Worm (Caenorhabditis elegans): Measurements from ENCODE around the gene Y42H9AR.5.

DNA sequence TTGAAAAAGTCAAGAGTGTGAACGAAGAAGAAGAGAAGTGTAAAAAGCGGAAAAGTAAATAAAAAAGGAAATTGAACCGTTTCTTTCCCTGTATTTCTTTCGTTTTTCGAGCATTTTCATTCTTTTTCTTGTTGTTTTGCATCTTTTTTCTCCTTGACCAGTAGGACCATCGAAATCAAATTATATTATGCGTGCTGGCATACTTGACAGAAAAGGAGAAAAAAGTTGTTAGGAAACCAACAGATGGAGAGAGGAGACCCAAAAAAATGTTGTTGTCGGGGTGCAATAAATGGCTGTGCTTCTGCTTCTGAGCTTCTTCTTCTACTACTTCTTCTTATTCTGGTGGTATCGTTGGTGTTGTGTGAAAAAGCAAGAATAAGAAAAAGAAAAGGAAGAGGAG, 48.4 kb upstream of the Y42H9AR.5 start:
- TF ChIP-seq flt-1 (GFP tag; IDR thresholded peaks at IDR 0.05) (no peak), T22C8.4 (GFP tag; IDR thresholded peaks at IDR 0.05) (no peak)
